Worm (Caenorhabditis elegans): ENCODE data around the gene F09E5.14.

F09E5.14 gene

DNA sequence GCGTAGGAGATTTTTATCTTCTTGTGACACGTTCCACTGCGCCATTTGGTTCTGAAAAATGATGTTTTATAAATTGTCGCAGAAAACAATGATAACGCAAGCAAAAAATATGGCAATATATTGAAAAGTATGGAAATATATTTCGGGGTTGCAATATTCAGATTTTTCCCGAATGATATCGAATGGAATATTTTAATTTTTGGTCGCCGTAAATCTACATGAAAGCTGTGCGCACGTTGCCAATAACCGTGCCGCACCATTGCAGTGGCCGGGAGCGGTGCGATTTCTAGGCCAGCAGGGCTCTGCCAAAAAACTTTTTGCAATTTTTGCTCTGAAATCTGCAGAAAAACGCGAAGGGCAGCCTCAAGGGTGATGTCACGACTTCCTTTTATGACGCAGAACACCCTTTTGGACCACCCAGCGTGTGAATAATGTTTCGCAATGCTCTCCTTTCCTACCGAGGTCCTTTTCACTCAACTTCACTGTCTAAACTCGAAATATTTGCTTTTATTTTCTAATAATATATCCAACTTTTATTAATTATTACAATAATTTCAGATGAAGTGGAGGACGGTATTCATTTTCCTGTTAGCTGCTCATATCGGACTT, 13.6 kb upstream of the F09E5.14 start, which contains the start of the genes F09E5.11 and bmy-1 (continued):
- no peak for TF ChIP-seq nhr-237 (tag; optimal IDR thresholded peaks at IDR 0.05)
- TF ChIP-seq lsy-2 (tag; optimal IDR thresholded peaks at IDR 0.05) = peak; percentile 80 to 81
- TF ChIP-seq F16B12.6 (tag; optimal IDR thresholded peaks at IDR 0.05) = peak; percentile 50
- TF ChIP-seq ama-1 (optimal IDR thresholded peaks at IDR 0.05) = no peak
- peak; percentile 87 for TF ChIP-seq egl-13 (tag; optimal IDR thresholded peaks at IDR 0.05)
- TF ChIP-seq unc-98 (GFP tag; IDR thresholded peaks at IDR 0.05) = peak; percentile 69; the same call in 1 of the 2 replicates
- TF ChIP-seq elt-3 (tag; optimal IDR thresholded peaks at IDR 0.05) = peak in 2 of 6 experiments; percentile 16 to 29
- TF ChIP-seq C04F5.9 (tag; optimal IDR thresholded peaks at IDR 0.05) = peak; percentile 60
- no peak for TF ChIP-seq C34B4.2 (tag; optimal IDR thresholded peaks at IDR 0.05)
- no peak for TF ChIP-seq mef-2 (tag; optimal IDR thresholded peaks at IDR 0.05)

DNA sequence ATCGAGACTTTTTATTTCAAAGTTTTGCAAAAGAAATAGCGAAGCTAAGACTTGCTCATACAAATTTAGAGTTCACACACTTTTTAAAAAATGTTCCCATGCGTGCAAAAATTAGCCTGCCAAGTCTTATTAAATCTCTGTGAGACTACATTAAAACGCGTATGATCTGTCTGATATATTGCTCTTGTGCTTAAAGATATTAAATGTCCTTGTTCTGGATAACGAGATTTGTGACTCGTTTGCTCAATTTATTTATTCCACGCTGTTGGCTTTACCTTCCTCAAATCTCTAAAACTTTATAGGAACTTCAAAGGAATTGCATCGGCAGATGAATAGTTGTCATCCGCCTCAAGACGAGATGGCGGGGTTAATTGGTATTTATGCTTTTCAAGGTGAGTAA, 10.7 kb upstream of the F09E5.14 start, which contains the start of gene srg-69:
Gene srg-69, plus strand, starts transcription at position 301 of the 400 bp plus-strand sequence.
- TF ChIP-seq mep-1 (tag; optimal IDR thresholded peaks at IDR 0.05) (no peak), lin-35 (GFP tag; optimal IDR thresholded peaks at IDR 0.05) (no peak), nhr-71 (tag; optimal IDR thresholded peaks at IDR 0.05) (no peak), nhr-12 (tag; optimal IDR thresholded peaks at IDR 0.05) (no peak)

DNA sequence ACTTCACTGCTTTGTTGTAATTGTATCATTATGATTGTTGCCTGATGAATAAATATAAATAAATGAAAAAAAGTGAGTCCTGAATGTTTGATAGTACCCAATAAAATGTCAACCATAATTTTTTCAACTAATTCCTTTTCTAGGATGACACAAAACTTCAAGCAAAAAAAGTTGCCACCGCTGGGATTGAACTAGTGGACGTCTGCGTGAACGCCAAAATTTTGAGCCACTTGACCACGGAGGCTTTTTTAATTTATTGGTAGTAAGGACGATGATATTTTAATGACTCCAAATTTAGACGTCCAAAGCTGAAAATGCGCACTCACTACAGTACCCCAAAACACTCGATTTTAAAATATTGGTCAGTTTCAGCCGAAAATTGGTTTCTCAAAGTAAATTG, 9.0 kb upstream of the F09E5.14 start:
- no peak for TF ChIP-seq elt-3 (tag; optimal IDR thresholded peaks at IDR 0.05)
- TF ChIP-seq elt-2 (tag; optimal IDR thresholded peaks at IDR 0.05) = peak; percentile 10
- TF ChIP-seq nhr-20 (tag; optimal IDR thresholded peaks at IDR 0.05) = no peak
- no peak for TF ChIP-seq efl-1 (optimal IDR thresholded peaks at IDR 0.05)
- peak in 1 of 2 experiments; percentile 44 for TF ChIP-seq efl-1 (GFP tag; optimal IDR thresholded peaks at IDR 0.05 in 1 of 2)

DNA sequence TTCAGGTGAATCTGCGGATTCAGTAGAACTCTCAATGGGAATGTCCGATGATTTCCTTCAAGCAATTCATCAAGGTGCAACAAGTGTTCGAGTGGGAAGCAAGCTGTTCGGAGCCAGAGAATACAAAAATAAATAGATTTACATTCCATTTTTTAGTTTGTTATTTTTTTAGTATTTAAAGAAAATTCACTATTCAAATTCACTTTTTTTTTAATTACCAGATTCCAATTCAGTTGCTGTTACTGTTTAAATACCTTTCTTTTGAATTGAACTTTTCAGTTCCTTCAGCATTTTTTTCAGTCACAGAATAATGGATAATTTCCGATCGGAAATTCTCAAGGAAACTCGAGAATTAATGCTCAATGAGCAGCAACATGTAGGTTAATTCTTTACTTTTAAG, 7.1 kb upstream of the F09E5.14 start, which contains the start of gene F09E5.7:
Gene F09E5.7, plus strand, starts transcription at position 301 of the 400 bp plus-strand sequence.
- TF ChIP-seq Y116A8C.19 (tag; optimal IDR thresholded peaks at IDR 0.05; ENCODE audit: borderline replicate concordance) = no peak
- no peak for TF ChIP-seq irx-1 (tag; optimal IDR thresholded peaks at IDR 0.05)
- TF ChIP-seq ceh-63 (GFP tag; optimal IDR thresholded peaks at IDR 0.05) = no peak
- TF ChIP-seq lin-15B (tag; optimal IDR thresholded peaks at IDR 0.05) = no peak
- TF ChIP-seq alr-1 (tag; optimal IDR thresholded peaks at IDR 0.05; ENCODE audit: borderline replicate concordance) = no peak
- TF ChIP-seq fkh-10 (GFP tag; optimal IDR thresholded peaks at IDR 0.05) = no peak
- no peak for TF ChIP-seq efl-1 (optimal IDR thresholded peaks at IDR 0.05)
- TF ChIP-seq efl-1 (GFP tag; optimal IDR thresholded peaks at IDR 0.05 in 1 of 2) = no peak
- TF ChIP-seq ceh-8 (GFP tag; optimal IDR thresholded peaks at IDR 0.05) = no peak
- no peak for TF ChIP-seq pag-3 (tag; optimal IDR thresholded peaks at IDR 0.05; ENCODE audit: borderline replicate concordance, insufficient read depth)
- no peak for TF ChIP-seq mab-9 (GFP tag; IDR thresholded peaks at IDR 0.05)
- no peak for TF ChIP-seq snu-23 (GFP tag; optimal IDR thresholded peaks at IDR 0.05)
- no peak for TF ChIP-seq sup-37 (GFP tag; optimal IDR thresholded peaks at IDR 0.05)
- no peak for TF ChIP-seq nhr-12 (tag; optimal IDR thresholded peaks at IDR 0.05)

DNA sequence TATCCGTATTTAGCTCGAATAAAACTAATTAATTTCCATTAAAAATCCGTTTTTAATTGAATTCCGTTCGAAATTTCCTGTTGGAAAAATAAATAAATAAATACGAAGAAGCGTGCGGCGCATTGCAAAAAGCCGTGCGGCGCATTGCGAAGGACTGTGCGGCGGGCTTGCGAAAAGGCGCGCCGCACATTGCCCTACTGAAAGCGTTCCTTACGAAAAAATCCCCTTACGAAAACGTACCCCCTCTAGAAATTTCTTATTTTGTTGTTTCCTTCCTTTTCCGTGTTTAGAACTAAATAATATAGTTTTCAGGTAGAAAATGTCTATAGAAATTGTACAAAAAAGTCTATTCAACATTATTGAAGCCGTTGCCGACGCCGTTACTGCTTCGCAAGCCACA, 5.7 kb upstream of the F09E5.14 start, which contains the start of gene F09E5.8:
Gene F09E5.8, plus strand, starts transcription at position 313 of the 400 bp plus-strand sequence.
- TF ChIP-seq isw-1 (GFP tag; IDR thresholded peaks at IDR 0.05) = peak; percentile 41
- peak; percentile 42; the same call in 1 of the 2 replicates for TF ChIP-seq ceh-88 (GFP tag; IDR thresholded peaks at IDR 0.05)
- peak; percentile 59 for TF ChIP-seq nhr-19 (GFP tag; conservative IDR thresholded peaks at IDR 0.05)
- TF ChIP-seq grh-1 (GFP tag; IDR thresholded peaks at IDR 0.05) = peak; percentile 32; the same call in 1 of the 2 replicates
